Worm (Caenorhabditis elegans) whole organism, young adult: ENCODE data around the gene F13H10.8.

Experiments
- B0261.1 ChIP-seq: sonication (generic microtip); optimal IDR thresholded peaks from 2 replicates; lab custom pipeline; 2016; ENCODE audit warnings: mild to moderate bottlenecking, missing genetic modification characterization, moderate library complexity, missing compliant biosample characterization
- attf-5 ChIP-seq: fragments of 200-800 bp; sonication (Bioruptor generic); optimal IDR thresholded peaks from 2 replicates; lab custom pipeline; 2018; ENCODE audit warnings: mild to moderate bottlenecking, missing genetic modification characterization, missing compliant biosample characterization
- gei-17 ChIP-seq: fragments of 200-800 bp; sonication (Bioruptor generic); optimal IDR thresholded peaks from 2 replicates; lab custom pipeline; 2018; ENCODE audit warnings: mild to moderate bottlenecking, missing genetic modification characterization, missing compliant biosample characterization
- hmg-20 ChIP-seq: fragments of 200-800 bp; sonication (Bioruptor generic); IDR thresholded peaks from 2 replicates; pipeline ENCODE4 v1.3.6; 2022; ENCODE audit warnings: missing genetic modification reagents, missing genetic modification characterization, missing compliant biosample characterization
- nfyb-1 ChIP-seq: fragments of 200-800 bp; sonication (Bioruptor generic); IDR thresholded peaks from 2 replicates; pipeline ENCODE4 v1.3.6; 2022; ENCODE audit warnings: missing genetic modification reagents, missing genetic modification characterization, missing compliant biosample characterization
- unc-130 ChIP-seq: sonication (generic microtip); optimal IDR thresholded peaks from 2 replicates; lab custom pipeline; 2016; ENCODE audit warnings: missing genetic modification reagents, missing genetic modification characterization, missing compliant biosample characterization
- unc-62 ChIP-seq: fragments of 150-350 bp; optimal IDR thresholded peaks from 2 replicates; lab custom pipeline; 2014; ENCODE audit warnings: missing biosample characterization, missing genetic modification reagents, missing genetic modification characterization
- zim-3 ChIP-seq: sonication (generic microtip); optimal IDR thresholded peaks from 2 replicates; lab custom pipeline; 2017; ENCODE audit warnings: mild to moderate bottlenecking, missing genetic modification characterization, moderate library complexity, missing compliant biosample characterization

DNA sequence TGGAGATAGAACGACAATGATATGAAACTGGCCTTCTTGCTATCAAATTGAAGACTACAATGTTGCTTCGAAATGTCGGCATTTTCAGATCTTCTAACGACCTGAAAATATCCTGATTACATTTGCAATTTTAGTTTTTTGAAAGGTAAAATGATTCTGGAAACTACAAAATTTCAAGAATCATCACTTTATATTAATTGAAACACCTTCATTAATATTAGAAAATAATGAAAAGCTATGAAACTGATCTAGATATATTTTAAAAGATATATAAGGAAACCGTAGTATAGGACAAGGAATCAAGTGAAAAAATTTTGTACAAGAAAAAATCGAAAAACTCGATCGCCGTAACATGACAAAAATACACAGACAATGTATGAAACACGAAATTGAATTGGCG is 8.4 kb upstream of the F13H10.8 start, which contains the start of gene ndx-9:
- TF ChIP-seq attf-5 (no peak), hmg-20 (GFP tag; lab: Robert Waterston, UW) (no peak), gei-17 (no peak), nfyb-1 (GFP tag; lab: Robert Waterston, UW) (no peak), unc-62 (GFP tag; lab: Kevin White, UChicago) (no peak), zim-3 (tag; lab: Kevin White, UChicago) (no peak), unc-130 (GFP tag; lab: Kevin White, UChicago) (no peak), B0261.1 (tag; lab: Kevin White, UChicago) (no peak)
